Worm (Caenorhabditis elegans) whole organism, early embryonic: Measurements from ENCODE around the gene T23F6.5.

Experiments used
- B0310.2 ChIP-seq: sonication (generic microtip); optimal IDR thresholded peaks from 2 replicates; lab custom pipeline; 2016; ENCODE audit warnings: mild to moderate bottlenecking, missing genetic modification characterization, missing compliant biosample characterization
- F13C5.2 ChIP-seq: sonication (generic microtip); optimal IDR thresholded peaks from 2 replicates; lab custom pipeline; 2017; ENCODE audit warnings: mild to moderate bottlenecking, missing genetic modification characterization, inconsistent platforms, missing compliant biosample characterization
- aly-1 ChIP-seq: sonication (generic microtip); optimal IDR thresholded peaks from 2 replicates; lab custom pipeline; 2016; ENCODE audit warnings: missing genetic modification characterization, missing compliant biosample characterization
- ama-1 ChIP-seq: fragments of 150-350 bp; optimal IDR thresholded peaks from 2 replicates; lab custom pipeline; 2014
- ceh-13 ChIP-seq: fragments of 200-800 bp; sonication (Bioruptor generic); optimal IDR thresholded peaks from 2 replicates; lab custom pipeline; 2018; ENCODE audit warnings: mild to moderate bottlenecking, missing genetic modification characterization, missing compliant biosample characterization
- ceh-36 ChIP-seq: sonication (generic microtip); optimal IDR thresholded peaks from 2 replicates; lab custom pipeline; 2016; ENCODE audit warnings: missing genetic modification characterization, inconsistent platforms, missing compliant biosample characterization
- flt-1 ChIP-seq: fragments of 200-800 bp; sonication (Bioruptor generic); IDR thresholded peaks from 2 replicates; pipeline ENCODE4 v1.3.6; 2022; ENCODE audit warnings: missing genetic modification characterization, missing compliant biosample characterization
- hmbx-1 ChIP-seq: sonication (generic microtip); optimal IDR thresholded peaks from 2 replicates; lab custom pipeline; 2016; ENCODE audit warnings: mild to moderate bottlenecking, missing genetic modification characterization, missing compliant biosample characterization
- pes-1 ChIP-seq: fragments of 200-800 bp; sonication (Bioruptor generic); IDR thresholded peaks from 2 replicates; pipeline ENCODE4 v1.3.6; 2022; ENCODE audit warnings: missing genetic modification reagents, missing genetic modification characterization, missing compliant biosample characterization
- scrt-1 ChIP-seq: fragments of 200-800 bp; sonication (Bioruptor generic); IDR thresholded peaks from 2 replicates; pipeline ENCODE4 v1.3.6; 2022; ENCODE audit warnings: missing genetic modification characterization, missing compliant biosample characterization
- tbx-11 ChIP-seq: fragments of 200-800 bp; sonication (Bioruptor generic); IDR thresholded peaks from 2 replicates; pipeline ENCODE4 v1.3.6; 2022; ENCODE audit warnings: missing genetic modification characterization, missing compliant biosample characterization
- tbx-37 ChIP-seq: fragments of 200-800 bp; sonication (Bioruptor generic); conservative IDR thresholded peaks from 2 replicates; pipeline ENCODE4 v1.3.6; 2022; ENCODE audit warnings: missing genetic modification reagents, missing genetic modification characterization, missing compliant biosample characterization

DNA sequence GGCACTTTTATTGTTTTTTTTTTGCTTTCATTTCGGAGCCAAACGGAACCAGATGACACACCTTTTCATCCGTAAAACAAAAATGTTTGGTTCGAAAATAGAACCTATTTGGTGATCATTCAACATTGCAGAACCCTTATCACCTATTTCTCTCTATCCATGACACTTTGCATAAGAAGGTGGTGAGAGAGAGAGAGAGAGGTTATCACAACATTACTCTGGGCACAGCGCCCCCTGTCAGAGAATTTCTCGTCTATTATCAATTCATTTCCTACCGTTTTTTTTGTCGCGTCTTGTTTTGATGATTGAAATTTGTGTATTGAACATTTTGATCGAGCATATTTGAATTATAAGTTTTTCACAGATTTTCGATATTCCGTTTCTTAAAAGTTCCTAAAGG lies 41.1 kb downstream of the T23F6.5 start:
- TF ChIP-seq ama-1 = no peak
- TF ChIP-seq pes-1 (GFP tag; lab: Robert Waterston, UW) = no peak
- TF ChIP-seq scrt-1 (GFP tag; lab: Robert Waterston, UW) = no peak
- TF ChIP-seq tbx-37 (GFP tag; lab: Robert Waterston, UW) = no peak
- TF ChIP-seq ceh-13 = no peak
- no peak for TF ChIP-seq B0310.2
- TF ChIP-seq tbx-11 = no peak
- no peak for TF ChIP-seq flt-1 (GFP tag; lab: Robert Waterston, UW)
- no peak for TF ChIP-seq F13C5.2
- no peak for TF ChIP-seq hmbx-1 (tag; lab: Kevin White, UChicago)
- TF ChIP-seq aly-1 (tag; lab: Kevin White, UChicago) = no peak
- no peak for TF ChIP-seq ceh-36 (tag; lab: Kevin White, UChicago)
